Worm (Caenorhabditis elegans) whole organism, late embryonic: ENCODE measurements around the gene Y51B9A.14.

ENCODE experiments used
- C08G9.2 ChIP-seq: sonication (generic microtip); optimal IDR thresholded peaks from 2 replicates; lab custom pipeline; 2016; ENCODE audit warnings: mild to moderate bottlenecking, missing genetic modification characterization, moderate library complexity, missing compliant biosample characterization
- K02D7.2 ChIP-seq: sonication (generic microtip); optimal IDR thresholded peaks from 2 replicates; lab custom pipeline; 2017; ENCODE audit warnings: mild to moderate bottlenecking, missing genetic modification characterization, missing compliant biosample characterization
- K09A11.1 ChIP-seq: sonication (generic microtip); optimal IDR thresholded peaks from 2 replicates; lab custom pipeline; 2017; ENCODE audit warnings: antibody characterized with exemption, mild to moderate bottlenecking, missing genetic modification characterization, missing compliant biosample characterization; ENCODE audit not compliant: insufficient read depth
- T23F11.4 ChIP-seq: fragments of 200-800 bp; sonication (Bioruptor generic); optimal IDR thresholded peaks from 2 replicates; lab custom pipeline; 2018; ENCODE audit warnings: mild to moderate bottlenecking, missing genetic modification characterization, missing compliant biosample characterization
- ama-1 ChIP-seq: fragments of 150-350 bp; optimal IDR thresholded peaks from 2 replicates; lab custom pipeline; 2014
- ceh-18 ChIP-seq: sonication (generic microtip); optimal IDR thresholded peaks from 2 replicates; lab custom pipeline; 2016; ENCODE audit warnings: missing genetic modification characterization, missing compliant biosample characterization
- ceh-2 ChIP-seq: sonication (generic microtip); optimal IDR thresholded peaks from 2 replicates; lab custom pipeline; 2016; ENCODE audit warnings: missing genotype, missing genetic modification characterization, missing compliant biosample characterization
- ceh-24 ChIP-seq: sonication (generic microtip); optimal IDR thresholded peaks from 2 replicates; lab custom pipeline; 2016; ENCODE audit warnings: mild to moderate bottlenecking, missing genetic modification characterization, missing compliant biosample characterization
- ceh-45 ChIP-seq: fragments of 200-800 bp; sonication (Bioruptor generic); IDR thresholded peaks from 2 replicates; pipeline ENCODE4 v1.3.6; 2022; ENCODE audit warnings: missing genetic modification reagents, missing genetic modification characterization, missing compliant biosample characterization
- ceh-48 ChIP-seq: sonication (generic microtip); optimal IDR thresholded peaks from 2 replicates; lab custom pipeline; 2016; ENCODE audit warnings: missing genetic modification characterization, inconsistent platforms, missing compliant biosample characterization
- ceh-9 ChIP-seq: sonication (generic microtip); optimal IDR thresholded peaks from 2 replicates; lab custom pipeline; 2016; ENCODE audit warnings: mild to moderate bottlenecking, missing genetic modification characterization, inconsistent platforms, missing compliant biosample characterization
- che-1 ChIP-seq: sonication (generic microtip); optimal IDR thresholded peaks from 2 replicates; lab custom pipeline; 2016; ENCODE audit warnings: mild to moderate bottlenecking, missing genetic modification characterization, missing compliant biosample characterization
- dmd-4 ChIP-seq: sonication (generic microtip); optimal IDR thresholded peaks from 2 replicates; lab custom pipeline; 2016; ENCODE audit warnings: borderline replicate concordance, missing genetic modification characterization, missing compliant biosample characterization
- dve-1 ChIP-seq: sonication (generic microtip); optimal IDR thresholded peaks from 2 replicates; lab custom pipeline; 2017; ENCODE audit warnings: antibody characterized with exemption, mild to moderate bottlenecking, missing genetic modification characterization, missing compliant biosample characterization
- elt-2 ChIP-seq: sonication (generic microtip); optimal IDR thresholded peaks from 2 replicates; lab custom pipeline; 2016; ENCODE audit warnings: missing genetic modification reagents, missing genetic modification characterization, missing compliant biosample characterization
- eyg-1 ChIP-seq: sonication (generic microtip); optimal IDR thresholded peaks from 2 replicates; lab custom pipeline; 2016; ENCODE audit warnings: missing genotype, missing genetic modification characterization, missing compliant biosample characterization
- fax-1 ChIP-seq: sonication (generic microtip); optimal IDR thresholded peaks from 2 replicates; lab custom pipeline; 2016; ENCODE audit warnings: missing genotype, missing genetic modification characterization, missing compliant biosample characterization
- gmeb-2 ChIP-seq: sonication (generic microtip); optimal IDR thresholded peaks from 2 replicates; lab custom pipeline; 2016; ENCODE audit warnings: missing genetic modification characterization, inconsistent platforms, missing compliant biosample characterization
- hlh-13 ChIP-seq: fragments of 200-800 bp; sonication (Bioruptor generic); optimal IDR thresholded peaks from 2 replicates; lab custom pipeline; 2018; ENCODE audit warnings: mild to moderate bottlenecking, missing genetic modification characterization, missing compliant biosample characterization
- hlh-30 ChIP-seq: sonication (generic microtip); optimal IDR thresholded peaks from 2 replicates; lab custom pipeline; 2017; ENCODE audit warnings: antibody characterized with exemption, missing genetic modification characterization, missing compliant biosample characterization; ENCODE audit not compliant: insufficient read depth
- hlh-6 ChIP-seq: sonication (generic microtip); optimal IDR thresholded peaks from 2 replicates; lab custom pipeline; 2016; ENCODE audit warnings: missing genotype, missing genetic modification characterization, missing compliant biosample characterization
- hlh-8 ChIP-seq: sonication (generic microtip); optimal IDR thresholded peaks from 2 replicates; lab custom pipeline; 2016; ENCODE audit warnings: missing genotype, missing genetic modification characterization, missing compliant biosample characterization
- lim-6 ChIP-seq: sonication (generic microtip); optimal IDR thresholded peaks from 2 replicates; lab custom pipeline; 2016; ENCODE audit warnings: missing genetic modification characterization, missing compliant biosample characterization
- nfya-1 ChIP-seq: sonication (generic microtip); optimal IDR thresholded peaks from 2 replicates; lab custom pipeline; 2017; ENCODE audit warnings: missing genetic modification characterization, mild to moderate bottlenecking, missing compliant biosample characterization, antibody characterized with exemption, moderate library complexity
- nhr-11 ChIP-seq: fragments of 150-350 bp; optimal IDR thresholded peaks from 2 replicates; lab custom pipeline; 2014; ENCODE audit warnings: missing biosample characterization, missing genetic modification characterization
- pat-9 ChIP-seq: fragments of 200-800 bp; sonication (Bioruptor generic); optimal IDR thresholded peaks from 2 replicates; lab custom pipeline; 2018; ENCODE audit warnings: mild to moderate bottlenecking, missing genetic modification characterization, moderate library complexity, missing compliant biosample characterization
- pax-1 ChIP-seq: fragments of 150-350 bp; optimal IDR thresholded peaks from 2 replicates; lab custom pipeline; 2014; ENCODE audit warnings: missing biosample characterization, missing genetic modification characterization
- pha-4 ChIP-seq: fragments of 150-350 bp; optimal IDR thresholded peaks from 2 replicates; lab custom pipeline; 2018; ENCODE audit warnings: missing biosample characterization, missing genetic modification reagents, missing genetic modification characterization
- pqm-1 ChIP-seq: sonication (generic microtip); optimal IDR thresholded peaks from 2 replicates; lab custom pipeline; 2016; ENCODE audit warnings: missing genetic modification characterization, missing compliant biosample characterization
- sdc-2 ChIP-seq: sonication (generic microtip); optimal IDR thresholded peaks from 2 replicates; lab custom pipeline; 2016; ENCODE audit warnings: missing genotype, missing genetic modification characterization, missing compliant biosample characterization
- sox-2 ChIP-seq: fragments of 200-800 bp; sonication (Bioruptor generic); IDR thresholded peaks from 2 replicates; pipeline ENCODE4 v1.3.6; 2022; ENCODE audit warnings: missing genetic modification reagents, missing genetic modification characterization, missing compliant biosample characterization
- syd-9 ChIP-seq: sonication (generic microtip); optimal IDR thresholded peaks from 2 replicates; lab custom pipeline; 2016; ENCODE audit warnings: mild to moderate bottlenecking, missing genetic modification characterization, moderate library complexity, missing compliant biosample characterization
- tbx-7 ChIP-seq: sonication (generic microtip); optimal IDR thresholded peaks from 2 replicates; lab custom pipeline; 2016; ENCODE audit warnings: missing genotype, missing genetic modification characterization, missing compliant biosample characterization
- ttx-3 ChIP-seq: sonication (generic microtip); optimal IDR thresholded peaks from 2 replicates; lab custom pipeline; 2016; ENCODE audit warnings: missing genetic modification reagents, missing genetic modification characterization, missing compliant biosample characterization
- unc-3 ChIP-seq, 2 experiments: fragments of 200-800 bp in 1 of 2; sonication (Bioruptor generic) in 1 of 2; sonication (generic microtip) in 1 of 2; conservative IDR thresholded peaks in 1 of 2; optimal IDR thresholded peaks in 1 of 2; 2 replicates each; pipeline versions ENCODE4 v1.3.6 to Lab custom; 2016 to 2022; ENCODE audit warnings: missing compliant biosample characterization in 2 of 2, missing genetic modification characterization in 2 of 2, missing genetic modification reagents in 1 of 2
- unc-42 ChIP-seq: sonication (generic microtip); optimal IDR thresholded peaks from 2 replicates; lab custom pipeline; 2016; ENCODE audit warnings: missing genotype, missing genetic modification characterization, missing compliant biosample characterization
- zip-5 ChIP-seq: sonication (generic microtip); optimal IDR thresholded peaks from 2 replicates; lab custom pipeline; 2016; ENCODE audit warnings: missing genetic modification characterization, missing compliant biosample characterization
- ztf-16 ChIP-seq: sonication (generic microtip); optimal IDR thresholded peaks from 2 replicates; lab custom pipeline; 2017; ENCODE audit warnings: missing genetic modification characterization, missing compliant biosample characterization

Y51B9A.14 gene

ce11 chrII:9398370-9398901 lies at the start of gene Y51B9A.14, which contains the start of gene Y51B9A.8:
TSS of gene Y51B9A.14 (minus strand) at chrII:9398470.
TSS of gene Y51B9A.8 (plus strand) at chrII:9398851.
- TF ChIP-seq sdc-2 (tag; lab: Kevin White, UChicago): no peak
- no peak for TF ChIP-seq C08G9.2 (tag; lab: Kevin White, UChicago)
- no peak for TF ChIP-seq che-1 (tag; lab: Kevin White, UChicago)
- TF ChIP-seq hlh-13: no peak
- TF ChIP-seq unc-42 (tag; lab: Kevin White, UChicago): no peak
- TF ChIP-seq dve-1 (tag; lab: Kevin White, UChicago): no peak
- TF ChIP-seq tbx-7 (tag; lab: Kevin White, UChicago): no peak
- no peak for TF ChIP-seq ceh-48
- no peak for TF ChIP-seq nhr-11 (tag; lab: Kevin White, UChicago)
- TF ChIP-seq syd-9 (tag; lab: Kevin White, UChicago): no peak
- no peak for TF ChIP-seq fax-1 (tag; lab: Kevin White, UChicago)
- TF ChIP-seq ttx-3 (tag; lab: Kevin White, UChicago): no peak
- TF ChIP-seq ceh-9 (tag; lab: Kevin White, UChicago): no peak
- TF ChIP-seq ceh-2 (tag; lab: Kevin White, UChicago): no peak
- TF ChIP-seq sox-2 (GFP tag; lab: Robert Waterston, UW): no peak
- TF ChIP-seq ceh-45: no peak

ce11 chrII:9447965-9448364 lies 49.7 kb upstream of the Y51B9A.14 start, which contains the start of gene chil-18:
TSS of gene chil-18 (plus strand) at chrII:9448265.
- TF ChIP-seq K09A11.1 (tag; lab: Kevin White, UChicago) (no peak), eyg-1 (tag; lab: Kevin White, UChicago) (no peak), ztf-16 (no peak), hlh-30 (no peak), dmd-4 (tag; lab: Kevin White, UChicago) (no peak), ceh-18 (tag; lab: Kevin White, UChicago) (no peak), pha-4 (tag; lab: Kevin White, UChicago) (no peak), gmeb-2 (tag; lab: Kevin White, UChicago) (no peak), nfya-1 (tag; lab: Kevin White, UChicago) (no peak), lim-6 (no peak)
- TF ChIP-seq, all 69 proteins: peak for 0

- TF ChIP-seq K09A11.1 (tag; lab: Kevin White, UChicago): no peak
- no peak for TF ChIP-seq ceh-24
- TF ChIP-seq ceh-48: no peak
- no peak for TF ChIP-seq pqm-1
- TF ChIP-seq hlh-8 (tag; lab: Kevin White, UChicago): no peak
- no peak for TF ChIP-seq che-1 (tag; lab: Kevin White, UChicago)
- TF ChIP-seq pat-9 (tag; lab: Kevin White, UChicago): no peak
- TF ChIP-seq elt-2 (tag; lab: Kevin White, UChicago): no peak
- TF ChIP-seq pax-1: no peak
- no peak for TF ChIP-seq fax-1 (tag; lab: Kevin White, UChicago)
- TF ChIP-seq C08G9.2 (tag; lab: Kevin White, UChicago): no peak
- TF ChIP-seq K02D7.2 (tag; lab: Kevin White, UChicago): no peak
- no peak for TF ChIP-seq eyg-1 (tag; lab: Kevin White, UChicago)
- no peak for TF ChIP-seq ama-1 (lab: Kevin White, UChicago)
- TF ChIP-seq unc-3 (GFP tag; conservative IDR thresholded peaks at IDR 0.05; lab: Robert Waterston, UW): no peak
- no peak for TF ChIP-seq unc-3 (tag; optimal IDR thresholded peaks at IDR 0.05; lab: Kevin White, UChicago)
- TF ChIP-seq hlh-6 (tag; lab: Kevin White, UChicago): no peak
- TF ChIP-seq hlh-13: no peak
- no peak for TF ChIP-seq ceh-45
- TF ChIP-seq T23F11.4 (GFP tag; lab: Kevin White, UChicago): no peak
- TF ChIP-seq zip-5 (tag; lab: Kevin White, UChicago): no peak
These were observed 47.1 kb upstream of the Y51B9A.14 start, which contains the start of gene R09D1.13 for ce11 chrII:9445368-9445767. TSS of gene R09D1.13 (minus strand) at chrII:9445468.
